Fruit fly (Drosophila melanogaster): ENCODE data around the gene Mcm3.

Mcm3 gene

DNA sequence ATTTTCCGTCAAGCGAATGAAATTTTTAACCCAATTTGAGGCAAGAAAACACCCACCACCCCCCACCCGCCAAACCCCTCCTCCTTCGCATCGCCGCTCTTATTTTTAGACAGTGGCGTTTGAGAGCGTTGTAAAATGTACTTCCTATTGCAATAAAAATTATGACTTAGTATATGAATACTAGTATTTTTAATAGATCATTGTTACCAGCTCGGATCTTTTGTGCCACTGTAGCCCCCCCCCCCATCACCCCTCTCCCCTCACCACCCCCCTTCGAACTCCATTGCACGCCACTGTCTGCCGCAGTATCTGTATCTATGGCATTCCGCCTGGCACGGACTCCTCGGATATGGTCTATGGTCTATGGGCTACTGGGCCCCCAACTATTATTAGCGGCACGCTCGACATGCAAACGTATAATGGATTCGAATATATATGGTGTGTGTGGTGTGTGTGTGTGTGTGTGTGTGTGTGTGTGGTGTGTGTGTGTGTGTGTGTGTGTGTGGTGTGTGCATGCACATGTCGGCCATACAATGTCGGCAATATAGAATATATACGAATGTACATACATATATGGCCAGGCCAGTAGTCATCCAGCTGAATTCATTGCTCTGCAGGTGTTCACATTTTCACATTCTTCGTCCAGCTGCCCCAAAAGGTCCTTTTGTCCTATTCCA, 26.4 kb downstream of the Mcm3 start (continued):
- TF ChIP-seq CG10979 (tag; optimal IDR thresholded peaks at IDR 0.05) (peak; percentile 17), H2.0 (GFP tag; IDR thresholded peaks at IDR 0.05) (peak; percentile 21; the same call in 1 of the 2 replicates), Hmr (GFP tag; optimal IDR thresholded peaks at IDR 0.05) (no peak), CG12769 (tag; optimal IDR thresholded peaks at IDR 0.05) (peak; percentile 51), CG17802 (tag; optimal IDR thresholded peaks at IDR 0.05) (no peak), HLH3B (GFP tag; IDR thresholded peaks at IDR 0.05) (peak; percentile 48; the same call in 1 of the 2 replicates), lab (GFP tag; optimal IDR thresholded peaks at IDR 0.05) (peak; percentile 23), CG17912 (GFP tag; optimal IDR thresholded peaks at IDR 0.05) (no peak), CG17568 (GFP tag; optimal IDR thresholded peaks at IDR 0.05) (no peak), NC2β (GFP tag; optimal IDR thresholded peaks at IDR 0.05) (no peak), row (GFP tag; IDR thresholded peaks at IDR 0.05) (peak; percentile 40), CG8924 (tag; optimal IDR thresholded peaks at IDR 0.05) (peak; percentile 4), az2 (GFP tag; optimal IDR thresholded peaks at IDR 0.05) (no peak), Blimp-1 (GFP tag; optimal IDR thresholded peaks at IDR 0.05) (peak; percentile 48), CoRest (tag; optimal IDR thresholded peaks at IDR 0.05) (peak; percentile 6), sd (tag; optimal IDR thresholded peaks at IDR 0.05) (no peak), CG2678 (tag; optimal IDR thresholded peaks at IDR 0.05) (peak; percentile 38), CG1603 (tag; optimal IDR thresholded peaks at IDR 0.05) (peak; percentile 53), CG14441 (GFP tag; IDR thresholded peaks at IDR 0.05) (0 out of 2 replicates have a peak, but pooled peaks have one; percentile 22)

DNA sequence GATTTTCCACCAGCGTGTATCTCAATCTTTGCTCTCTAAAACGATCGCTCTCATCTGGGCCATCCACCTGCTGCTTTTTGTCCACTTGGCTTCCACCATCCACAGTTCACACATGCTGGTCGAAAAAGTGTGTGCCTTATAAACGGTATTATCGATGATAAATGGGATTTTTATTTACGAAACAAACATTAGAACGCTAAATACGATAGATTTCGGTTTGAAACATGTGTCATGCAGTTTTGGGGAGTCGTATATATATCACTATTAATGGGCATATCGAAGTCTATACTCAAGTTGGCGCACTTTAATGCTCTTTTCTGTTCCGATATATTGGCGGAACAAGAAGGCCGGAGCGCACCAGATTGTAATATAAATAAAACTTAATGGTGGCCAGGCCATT, 33.4 kb downstream of the Mcm3 start:
- TF ChIP-seq CG15514 (GFP tag; optimal IDR thresholded peaks at IDR 0.05) (no peak), jigr1 (GFP tag; IDR thresholded peaks at IDR 0.05) (0 out of 3 replicates have a peak, but pooled peaks have one; percentile 27), CG31224 (GFP tag; IDR thresholded peaks at IDR 0.05) (no peak), lab (GFP tag; optimal IDR thresholded peaks at IDR 0.05) (peak; percentile 22), mam (GFP tag; optimal IDR thresholded peaks at IDR 0.05) (peak; percentile 0), CG9797 (GFP tag; optimal IDR thresholded peaks at IDR 0.05) (no peak), crp (GFP tag; optimal IDR thresholded peaks at IDR 0.05) (no peak), CG2712 (tag; optimal IDR thresholded peaks at IDR 0.05) (peak; percentile 9), sisA (GFP tag; IDR thresholded peaks at IDR 0.05) (no peak), dmrt11E (tag; optimal IDR thresholded peaks at IDR 0.05) (no peak), CG4820 (GFP tag; optimal IDR thresholded peaks at IDR 0.05) (no peak), lov (optimal IDR thresholded peaks at IDR 0.05) (no peak), lov (GFP tag; IDR thresholded peaks at IDR 0.05) (no peak), CG10147 (GFP tag; optimal IDR thresholded peaks at IDR 0.05) (no peak), ham (GFP tag; IDR thresholded peaks at IDR 0.05) (no peak), her (GFP tag; optimal IDR thresholded peaks at IDR 0.05) (no peak), CG10267 (tag; optimal IDR thresholded peaks at IDR 0.05) (no peak), CG34422 (GFP tag; IDR thresholded peaks at IDR 0.05) (no peak), CG8290 (GFP tag; optimal IDR thresholded peaks at IDR 0.05) (no peak), CG8290 (tag; optimal IDR thresholded peaks at IDR 0.05) (peak in 1 of 2 experiments; percentile 14), Poxn (GFP tag; IDR thresholded peaks at IDR 0.05) (no peak), CG7839 (tag; optimal IDR thresholded peaks at IDR 0.05) (peak; percentile 30), ewg (GFP tag; optimal IDR thresholded peaks at IDR 0.05) (no peak), MESR4 (GFP tag; optimal IDR thresholded peaks at IDR 0.05) (no peak), grau (tag; optimal IDR thresholded peaks at IDR 0.05) (peak; percentile 18), Ptx1 (GFP tag; IDR thresholded peaks at IDR 0.05) (peak; percentile 47), CG13624 (GFP tag; optimal IDR thresholded peaks at IDR 0.05) (no peak), CG10274 (GFP tag; optimal IDR thresholded peaks at IDR 0.05) (no peak), CG10366 (GFP tag; IDR thresholded peaks at IDR 0.05) (no peak), CG17328 (GFP tag; IDR thresholded peaks at IDR 0.05) (0 out of 2 replicates have a peak, but pooled peaks have one; percentile 16), CG3726 (GFP tag; IDR thresholded peaks at IDR 0.05) (no peak), Bteb2 (GFP tag; optimal IDR thresholded peaks at IDR 0.05) (no peak)
